Worm (Caenorhabditis elegans): ENCODE data around the gene C14C11.4.

The C14C11.4 gene

ce11 chrV:5614724-5615123 is 32.7 kb upstream of the C14C11.4 start, which contains the start of gene M03E7.3:
Gene M03E7.3 (plus strand): TSS chrV:5615024.
- TF ChIP-seq ces-1 (GFP tag; optimal IDR thresholded peaks at IDR 0.05) (no peak), nhr-28 (tag; optimal IDR thresholded peaks at IDR 0.05) (no peak), nhr-77 (tag; optimal IDR thresholded peaks at IDR 0.05) (no peak), tbx-2 (tag; optimal IDR thresholded peaks at IDR 0.05) (no peak)

- no peak for TF ChIP-seq efl-1 (optimal IDR thresholded peaks at IDR 0.05)
- peak in 1 of 2 experiments; percentile 83 for TF ChIP-seq efl-1 (GFP tag; optimal IDR thresholded peaks at IDR 0.05 in 1 of 2)
- TF ChIP-seq egl-13 (tag; optimal IDR thresholded peaks at IDR 0.05): no peak
These were observed 30.1 kb upstream of the C14C11.4 start, which contains the start of gene M03E7.2 for ce11 chrV:5617301-5617700. Gene M03E7.2 (plus strand): TSS chrV:5617601.

- TF ChIP-seq egl-13 (tag; optimal IDR thresholded peaks at IDR 0.05) (no peak), nhr-76 (tag; optimal IDR thresholded peaks at IDR 0.05) (no peak), C34B4.2 (tag; optimal IDR thresholded peaks at IDR 0.05) (no peak), skn-1 (tag; optimal IDR thresholded peaks at IDR 0.05) (no peak), unc-30 (tag; optimal IDR thresholded peaks at IDR 0.05) (no peak), dpl-1 (GFP tag; optimal IDR thresholded peaks at IDR 0.05) (peak in 1 of 3 experiments; percentile 61), lin-35 (GFP tag; optimal IDR thresholded peaks at IDR 0.05) (peak in 1 of 2 experiments; percentile 53), vab-15 (tag; optimal IDR thresholded peaks at IDR 0.05) (no peak), tbx-2 (tag; optimal IDR thresholded peaks at IDR 0.05) (no peak), lsy-2 (tag; optimal IDR thresholded peaks at IDR 0.05) (peak in 1 of 2 experiments; percentile 79), ceh-63 (GFP tag; optimal IDR thresholded peaks at IDR 0.05) (no peak), mep-1 (tag; optimal IDR thresholded peaks at IDR 0.05) (peak; percentile 23), efl-1 (optimal IDR thresholded peaks at IDR 0.05) (peak; percentile 25 to 45), efl-1 (GFP tag; optimal IDR thresholded peaks at IDR 0.05 in 1 of 2) (peak; percentile 30 to 69)
These were observed 28.0 kb upstream of the C14C11.4 start for ce11 chrV:5619372-5619771.

- TF ChIP-seq nhr-76 (tag; optimal IDR thresholded peaks at IDR 0.05) (no peak), ama-1 (optimal IDR thresholded peaks at IDR 0.05) (no peak), C34B4.2 (tag; optimal IDR thresholded peaks at IDR 0.05) (no peak), dsc-1 (tag; optimal IDR thresholded peaks at IDR 0.05) (no peak), ceh-63 (GFP tag; optimal IDR thresholded peaks at IDR 0.05) (no peak), nhr-20 (tag; optimal IDR thresholded peaks at IDR 0.05) (no peak), nhr-237 (tag; optimal IDR thresholded peaks at IDR 0.05) (no peak), C16A3.4 (tag; optimal IDR thresholded peaks at IDR 0.05) (no peak), aly-2 (tag; optimal IDR thresholded peaks at IDR 0.05) (no peak), rnt-1 (tag; optimal IDR thresholded peaks at IDR 0.05) (no peak)
These were observed 27.4 kb upstream of the C14C11.4 start, which contains the start of gene memb-2 for ce11 chrV:5620040-5620439. Gene memb-2 (minus strand): TSS chrV:5620140.

ce11 chrV:5621390-5621789 is 26.0 kb upstream of the C14C11.4 start, which contains the start of gene M03E7.1:
Gene M03E7.1 (plus strand): TSS chrV:5621690.
- no peak for TF ChIP-seq nhr-237 (tag; optimal IDR thresholded peaks at IDR 0.05)
- no peak for TF ChIP-seq unc-130 (tag; optimal IDR thresholded peaks at IDR 0.05)
- no peak for TF ChIP-seq tbx-2 (tag; optimal IDR thresholded peaks at IDR 0.05)
- no peak for TF ChIP-seq swsn-7 (tag; optimal IDR thresholded peaks at IDR 0.05)
- TF ChIP-seq fkh-8 (tag; optimal IDR thresholded peaks at IDR 0.05): no peak
- TF ChIP-seq lin-14 (GFP tag; optimal IDR thresholded peaks at IDR 0.05): no peak
- TF ChIP-seq elt-3 (tag; optimal IDR thresholded peaks at IDR 0.05): no peak

ce11 chrV:5628014-5628413 is 19.4 kb upstream of the C14C11.4 start:
- TF ChIP-seq zip-4 (GFP tag; optimal IDR thresholded peaks at IDR 0.05) (no peak), hlh-4 (tag; optimal IDR thresholded peaks at IDR 0.05) (no peak), pqm-1 (tag; optimal IDR thresholded peaks at IDR 0.05) (no peak), unc-62 (GFP tag; optimal IDR thresholded peaks at IDR 0.05) (no peak), jun-1 (tag; optimal IDR thresholded peaks at IDR 0.05) (no peak), lin-39 (tag; optimal IDR thresholded peaks at IDR 0.05) (no peak), sox-4 (tag; optimal IDR thresholded peaks at IDR 0.05) (no peak), lir-3 (tag; optimal IDR thresholded peaks at IDR 0.05; ENCODE audit: poor library complexity) (no peak), snpc-4 (tag; optimal IDR thresholded peaks at IDR 0.05) (no peak), ztf-4 (tag; optimal IDR thresholded peaks at IDR 0.05) (no peak), hpl-2 (GFP tag; optimal IDR thresholded peaks at IDR 0.05) (no peak), blmp-1 (tag; optimal IDR thresholded peaks at IDR 0.05) (no peak), swsn-7 (tag; optimal IDR thresholded peaks at IDR 0.05) (no peak), mep-1 (tag; optimal IDR thresholded peaks at IDR 0.05) (no peak), nhr-71 (tag; optimal IDR thresholded peaks at IDR 0.05) (no peak), nhr-28 (tag; optimal IDR thresholded peaks at IDR 0.05) (no peak), snu-23 (GFP tag; optimal IDR thresholded peaks at IDR 0.05) (no peak), unc-30 (tag; optimal IDR thresholded peaks at IDR 0.05) (no peak)

Data from whole organism, L1 larva.